Worm (Caenorhabditis elegans): Measurements from ENCODE around the gene srg-40.

DNA sequence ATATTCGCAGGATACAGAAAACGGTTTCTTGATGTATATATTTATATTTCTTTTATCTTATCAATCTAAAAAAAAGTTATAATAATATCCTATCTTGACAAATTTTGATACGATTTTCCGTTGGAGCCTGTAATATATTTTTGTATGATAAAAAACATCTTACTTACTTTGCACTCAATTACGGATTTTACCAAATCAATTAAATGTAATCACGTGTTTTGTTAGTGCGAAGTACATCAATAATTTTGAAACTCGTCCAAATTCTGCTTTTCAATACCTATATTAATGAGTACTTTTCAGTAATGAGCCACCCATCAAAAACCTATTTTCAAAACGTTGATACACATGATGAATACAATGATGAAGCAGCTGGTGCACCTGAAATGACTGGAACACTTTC, 15.0 kb downstream of the srg-40 start, which contains the start of gene T19C4.1:
- no peak for TF ChIP-seq nhr-28 (tag; optimal IDR thresholded peaks at IDR 0.05)
- TF ChIP-seq snpc-4 (tag; optimal IDR thresholded peaks at IDR 0.05) = no peak
- no peak for TF ChIP-seq ztf-11 (tag; optimal IDR thresholded peaks at IDR 0.05)
- TF ChIP-seq elt-3 (tag; optimal IDR thresholded peaks at IDR 0.05) = no peak
- TF ChIP-seq ces-1 (GFP tag; optimal IDR thresholded peaks at IDR 0.05) = no peak
- no peak for TF ChIP-seq unc-120 (tag; optimal IDR thresholded peaks at IDR 0.05; ENCODE audit: poor library complexity, severe bottlenecking)
- TF ChIP-seq M03D4.4 (tag; optimal IDR thresholded peaks at IDR 0.05) = no peak
- no peak for TF ChIP-seq nhr-12 (tag; optimal IDR thresholded peaks at IDR 0.05)
